Worm (Caenorhabditis elegans) whole organism, young adult: ENCODE measurements around the gene B0250.5.
A peak's percentile ranks its signal among the peaks of the same experiment; 100 is the strongest.

Source experiments
- B0035.1 ChIP-seq: sonication (generic microtip); optimal IDR thresholded peaks from 2 replicates; lab custom pipeline; 2016; ENCODE audit warnings: missing genetic modification characterization, mild to moderate bottlenecking, missing compliant biosample characterization, missing genotype, missing genetic modification reagents
- B0261.1 ChIP-seq: sonication (generic microtip); optimal IDR thresholded peaks from 2 replicates; lab custom pipeline; 2016; ENCODE audit warnings: mild to moderate bottlenecking, missing genetic modification characterization, moderate library complexity, missing compliant biosample characterization
- C06A6.2 ChIP-seq: fragments of 200-800 bp; sonication (Bioruptor generic); conservative IDR thresholded peaks from 2 replicates; pipeline ENCODE4 v1.3.6; 2022; ENCODE audit warnings: missing genetic modification characterization, missing compliant biosample characterization
- C17E4.6 ChIP-seq: fragments of 200-800 bp; sonication (Bioruptor generic); IDR thresholded peaks from 2 replicates; pipeline ENCODE4 v1.3.6; 2022; ENCODE audit warnings: missing genetic modification reagents, missing genetic modification characterization, missing compliant biosample characterization
- F22D6.2 ChIP-seq: sonication (generic microtip); optimal IDR thresholded peaks from 2 replicates; lab custom pipeline; 2016; ENCODE audit warnings: mild to moderate bottlenecking, missing genetic modification characterization, missing compliant biosample characterization
- F49E8.2 ChIP-seq: sonication (generic microtip); optimal IDR thresholded peaks from 3 replicates; lab custom pipeline; 2017; ENCODE audit warnings: missing genetic modification characterization, mild to moderate bottlenecking, missing compliant biosample characterization, antibody characterized with exemption, moderate library complexity; ENCODE audit not compliant: insufficient read depth
- F57C9.4 ChIP-seq: sonication (generic microtip); optimal IDR thresholded peaks from 2 replicates; lab custom pipeline; 2017; ENCODE audit warnings: mild to moderate bottlenecking, missing genetic modification characterization, missing compliant biosample characterization
- K11D2.4 ChIP-seq: fragments of 200-800 bp; sonication (Bioruptor generic); IDR thresholded peaks from 2 replicates; pipeline ENCODE4 v1.3.6; 2022; ENCODE audit warnings: missing genetic modification reagents, missing genetic modification characterization, missing compliant biosample characterization
- T07F8.4 ChIP-seq: sonication (generic microtip); optimal IDR thresholded peaks from 2 replicates; lab custom pipeline; 2016; ENCODE audit warnings: mild to moderate bottlenecking, missing genetic modification characterization, moderate library complexity, missing compliant biosample characterization
- Y53G8AR.9 ChIP-seq: fragments of 200-800 bp; sonication (Bioruptor generic); conservative IDR thresholded peaks from 2 replicates; pipeline ENCODE4 v1.3.6; 2022; ENCODE audit warnings: missing genetic modification reagents, missing genetic modification characterization, missing compliant biosample characterization
- Y79H2A.3 ChIP-seq: fragments of 200-800 bp; sonication (Bioruptor generic); conservative IDR thresholded peaks from 2 replicates; pipeline ENCODE4 v1.3.6; 2022; ENCODE audit warnings: missing genetic modification reagents, missing genetic modification characterization, missing compliant biosample characterization
- aptf-3 ChIP-seq: fragments of 200-800 bp; sonication (Bioruptor generic); IDR thresholded peaks from 2 replicates; pipeline ENCODE4 v1.3.6; 2022; ENCODE audit warnings: missing genetic modification characterization, missing compliant biosample characterization
- attf-6 ChIP-seq: fragments of 200-800 bp; sonication (Bioruptor generic); IDR thresholded peaks from 2 replicates; pipeline ENCODE4 v1.3.6; 2022; ENCODE audit warnings: missing genetic modification reagents, missing genetic modification characterization, missing compliant biosample characterization
- bed-1 ChIP-seq: fragments of 200-800 bp; sonication (Bioruptor generic); IDR thresholded peaks from 2 replicates; pipeline ENCODE4 v1.3.6; 2022; ENCODE audit warnings: missing genetic modification reagents, missing genetic modification characterization, missing compliant biosample characterization
- ccch-3 ChIP-seq: fragments of 200-800 bp; sonication (Bioruptor generic); optimal IDR thresholded peaks from 2 replicates; lab custom pipeline; 2018; ENCODE audit warnings: mild to moderate bottlenecking, missing genetic modification characterization, missing compliant biosample characterization
- ceh-40 ChIP-seq: fragments of 200-800 bp; sonication (Bioruptor generic); IDR thresholded peaks from 2 replicates; pipeline ENCODE4 v1.3.6; 2022; ENCODE audit warnings: missing genetic modification characterization, missing compliant biosample characterization
- ceh-58 ChIP-seq: fragments of 200-800 bp; sonication (Bioruptor generic); IDR thresholded peaks from 2 replicates; pipeline ENCODE4 v1.3.6; 2022; ENCODE audit warnings: missing genetic modification characterization, missing compliant biosample characterization
- ceh-91 ChIP-seq: fragments of 200-800 bp; sonication (Bioruptor generic); IDR thresholded peaks from 2 replicates; pipeline ENCODE4 v1.3.6; 2022; ENCODE audit warnings: missing genetic modification reagents, missing genetic modification characterization, missing compliant biosample characterization
- chd-7 ChIP-seq: sonication (generic microtip); optimal IDR thresholded peaks from 2 replicates; lab custom pipeline; 2016; ENCODE audit warnings: mild to moderate bottlenecking, missing genetic modification characterization, moderate library complexity, missing compliant biosample characterization
- die-1 ChIP-seq: sonication (generic microtip); optimal IDR thresholded peaks from 2 replicates; lab custom pipeline; 2016; ENCODE audit warnings: missing genotype, mild to moderate bottlenecking, missing genetic modification characterization, missing compliant biosample characterization
- dox-1 ChIP-seq: fragments of 200-800 bp; sonication (Bioruptor generic); IDR thresholded peaks from 2 replicates; pipeline ENCODE4 v1.3.6; 2022; ENCODE audit warnings: missing genetic modification reagents, missing genetic modification characterization, missing compliant biosample characterization
- egrh-3 ChIP-seq: fragments of 200-800 bp; sonication (Bioruptor generic); IDR thresholded peaks from 2 replicates; pipeline ENCODE4 v1.3.6; 2022; ENCODE audit warnings: missing genetic modification reagents, missing genetic modification characterization, missing compliant biosample characterization
- ets-4 ChIP-seq: fragments of 200-800 bp; sonication (Bioruptor generic); optimal IDR thresholded peaks from 2 replicates; lab custom pipeline; 2018; ENCODE audit warnings: mild to moderate bottlenecking, missing genetic modification characterization, missing compliant biosample characterization
- gei-17 ChIP-seq: fragments of 200-800 bp; sonication (Bioruptor generic); optimal IDR thresholded peaks from 2 replicates; lab custom pipeline; 2018; ENCODE audit warnings: mild to moderate bottlenecking, missing genetic modification characterization, missing compliant biosample characterization
- hlh-12 ChIP-seq: sonication (generic microtip); optimal IDR thresholded peaks from 2 replicates; lab custom pipeline; 2016; ENCODE audit warnings: missing genetic modification characterization, missing compliant biosample characterization
- hmg-1.2 ChIP-seq: fragments of 200-800 bp; sonication (Bioruptor generic); IDR thresholded peaks from 2 replicates; pipeline ENCODE4 v1.3.6; 2022; ENCODE audit warnings: missing genetic modification reagents, missing genetic modification characterization, missing compliant biosample characterization
- hsf-1 ChIP-seq: fragments of 200-800 bp; sonication (Bioruptor generic); IDR thresholded peaks from 2 replicates; pipeline ENCODE4 v1.3.6; 2022; ENCODE audit warnings: missing genetic modification reagents, missing genetic modification characterization, missing compliant biosample characterization
- lag-1 ChIP-seq: fragments of 200-800 bp; sonication (Bioruptor generic); IDR thresholded peaks from 2 replicates; pipeline ENCODE4 v1.3.6; 2022; ENCODE audit warnings: missing genetic modification reagents, missing genetic modification characterization, missing compliant biosample characterization
- lin-26 ChIP-seq: fragments of 200-800 bp; sonication (Bioruptor generic); IDR thresholded peaks from 2 replicates; pipeline ENCODE4 v1.3.6; 2022; ENCODE audit warnings: missing genetic modification reagents, missing genetic modification characterization, missing compliant biosample characterization
- lir-1 ChIP-seq: fragments of 200-800 bp; sonication (Bioruptor generic); conservative IDR thresholded peaks from 2 replicates; pipeline ENCODE4 v1.3.6; 2022; ENCODE audit warnings: missing genetic modification reagents, missing genetic modification characterization, missing compliant biosample characterization
- madf-3 ChIP-seq: fragments of 200-800 bp; sonication (Bioruptor generic); IDR thresholded peaks from 2 replicates; pipeline ENCODE4 v1.3.6; 2022; ENCODE audit warnings: missing genetic modification reagents, missing genetic modification characterization, missing compliant biosample characterization
- mel-28 ChIP-seq: sonication (generic microtip); optimal IDR thresholded peaks from 2 replicates; lab custom pipeline; 2016; ENCODE audit warnings: borderline replicate concordance, mild to moderate bottlenecking, missing genetic modification characterization, missing compliant biosample characterization
- nfyb-1 ChIP-seq: fragments of 200-800 bp; sonication (Bioruptor generic); IDR thresholded peaks from 2 replicates; pipeline ENCODE4 v1.3.6; 2022; ENCODE audit warnings: missing genetic modification reagents, missing genetic modification characterization, missing compliant biosample characterization
- nhr-120 ChIP-seq: fragments of 200-800 bp; sonication (Bioruptor generic); IDR thresholded peaks from 2 replicates; pipeline ENCODE4 v1.3.6; 2022; ENCODE audit warnings: missing genetic modification characterization, missing compliant biosample characterization
- nhr-80 ChIP-seq: sonication (generic microtip); optimal IDR thresholded peaks from 2 replicates; lab custom pipeline; 2016; ENCODE audit warnings: missing genetic modification characterization, missing compliant biosample characterization
- rpc-1 ChIP-seq, 2 experiments: fragments of 150-350 bp in 1 of 2; sonication (generic microtip) in 1 of 2; optimal IDR thresholded peaks; 2 replicates each; lab custom pipeline; 2014 to 2018; ENCODE audit warnings: missing biosample characterization in 1 of 2, missing genetic modification characterization in 1 of 2, missing genetic modification reagents in 1 of 2, missing genotype in 1 of 2
- snpc-1.1 ChIP-seq: sonication (generic microtip); optimal IDR thresholded peaks from 2 replicates; lab custom pipeline; 2017; ENCODE audit warnings: missing genetic modification characterization, mild to moderate bottlenecking, missing compliant biosample characterization, antibody characterized with exemption, moderate library complexity, missing genotype, missing genetic modification reagents; ENCODE audit not compliant: insufficient read depth
- snpc-1.3 ChIP-seq: sonication (generic microtip); optimal IDR thresholded peaks from 2 replicates; lab custom pipeline; 2017; ENCODE audit warnings: missing genetic modification characterization, mild to moderate bottlenecking, missing compliant biosample characterization, antibody characterized with exemption, moderate library complexity, missing genotype, missing genetic modification reagents; ENCODE audit not compliant: insufficient read depth
- snpc-4 ChIP-seq, 5 experiments: fragments of 150-350 bp in 1 of 5; sonication (generic microtip) in 4 of 5; optimal IDR thresholded peaks; 2 replicates each; lab custom pipeline; 2014 to 2018; ENCODE audit warnings: missing genetic modification characterization in 5 of 5, missing biosample characterization in 3 of 5, antibody characterized with exemption in 2 of 5, mild to moderate bottlenecking in 2 of 5, missing compliant biosample characterization in 2 of 5, missing genotype in 2 of 5, moderate library complexity in 2 of 5, missing genetic modification reagents in 1 of 5
- tbx-9 ChIP-seq: sonication (generic microtip); optimal IDR thresholded peaks from 2 replicates; lab custom pipeline; 2016; ENCODE audit warnings: borderline replicate concordance, missing genetic modification characterization, inconsistent platforms, missing compliant biosample characterization
- tlf-1 ChIP-seq: fragments of 200-800 bp; sonication (Bioruptor generic); optimal IDR thresholded peaks from 2 replicates; lab custom pipeline; 2018; ENCODE audit warnings: mild to moderate bottlenecking, missing genetic modification characterization, missing compliant biosample characterization
- unc-62 ChIP-seq: fragments of 150-350 bp; optimal IDR thresholded peaks from 2 replicates; lab custom pipeline; 2014; ENCODE audit warnings: missing biosample characterization, missing genetic modification reagents, missing genetic modification characterization
- xnd-1 ChIP-seq: sonication (generic microtip); optimal IDR thresholded peaks from 2 replicates; lab custom pipeline; 2016; ENCODE audit warnings: missing genotype, missing genetic modification reagents, missing genetic modification characterization, missing compliant biosample characterization
- zim-3 ChIP-seq: sonication (generic microtip); optimal IDR thresholded peaks from 2 replicates; lab custom pipeline; 2017; ENCODE audit warnings: mild to moderate bottlenecking, missing genetic modification characterization, moderate library complexity, missing compliant biosample characterization
- ztf-22 ChIP-seq: fragments of 200-800 bp; sonication (Bioruptor generic); optimal IDR thresholded peaks from 2 replicates; lab custom pipeline; 2018; ENCODE audit warnings: mild to moderate bottlenecking, missing genetic modification characterization, moderate library complexity, missing compliant biosample characterization
- ztf-25 ChIP-seq: fragments of 200-800 bp; sonication (Bioruptor generic); IDR thresholded peaks from 2 replicates; pipeline ENCODE4 v1.3.6; 2022; ENCODE audit warnings: missing genetic modification reagents, missing genetic modification characterization, missing compliant biosample characterization

B0250.5 gene

DNA sequence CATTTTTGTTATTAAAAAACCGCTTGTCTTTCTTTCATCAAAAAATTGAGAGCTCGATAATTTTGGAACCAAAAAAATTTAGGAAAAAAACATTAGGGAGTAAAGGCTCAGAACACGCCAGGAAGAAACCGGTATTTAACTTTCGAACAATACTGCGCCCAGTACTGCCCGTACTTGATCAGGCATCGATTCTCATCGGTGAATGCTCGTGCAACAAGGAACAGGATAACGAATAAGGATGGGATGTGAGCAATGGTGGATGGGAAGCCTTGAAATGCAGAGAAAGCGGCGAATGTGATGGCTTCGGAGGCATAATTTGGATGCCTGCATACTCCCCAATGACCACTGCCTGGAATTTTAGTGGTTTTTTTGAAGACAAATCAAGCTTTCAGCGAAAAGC is 12.9 kb upstream of the B0250.5 start (continued):
- TF ChIP-seq ceh-58 (GFP tag; lab: Robert Waterston, UW), result no peak
- TF ChIP-seq C17E4.6 (GFP tag; lab: Robert Waterston, UW), result peak; percentile 23; the same call in 1 of the 2 replicates
- TF ChIP-seq hsf-1 (GFP tag; lab: Robert Waterston, UW), result 0 out of 2 replicates have a peak, but pooled peaks have one; percentile 41
- no peak for TF ChIP-seq tlf-1 (GFP tag; lab: Kevin White, UChicago)
- no peak for TF ChIP-seq nhr-120 (GFP tag; lab: Robert Waterston, UW)
- no peak for TF ChIP-seq ztf-25 (GFP tag; lab: Robert Waterston, UW)
- peak; percentile 33; the same call in 1 of the 2 replicates for TF ChIP-seq hmg-1.2
- no peak for TF ChIP-seq egrh-3 (GFP tag; lab: Robert Waterston, UW)
- no peak for TF ChIP-seq T07F8.4 (tag; lab: Kevin White, UChicago)
- TF ChIP-seq die-1 (tag; lab: Kevin White, UChicago), result no peak
- TF ChIP-seq mel-28 (tag; lab: Kevin White, UChicago), result no peak
- TF ChIP-seq madf-3 (GFP tag; lab: Robert Waterston, UW), result peak; percentile 87
- peak; percentile 52; the same call in 1 of the 2 replicates for TF ChIP-seq ceh-40 (GFP tag; lab: Robert Waterston, UW)
- TF ChIP-seq C06A6.2 (GFP tag; lab: Robert Waterston, UW), result no peak
- TF ChIP-seq tbx-9 (tag; lab: Kevin White, UChicago), result no peak
- no peak for TF ChIP-seq ets-4 (GFP tag; lab: Kevin White, UChicago)
- TF ChIP-seq rpc-1 (optimal IDR thresholded peaks at IDR 0.05; lab: Kevin White, UChicago), result no peak
- TF ChIP-seq rpc-1 (tag; optimal IDR thresholded peaks at IDR 0.05; lab: Kevin White, UChicago), result no peak
- no peak for TF ChIP-seq snpc-1.1
- peak; percentile 84 for TF ChIP-seq Y53G8AR.9 (GFP tag; lab: Robert Waterston, UW)
- TF ChIP-seq xnd-1 (tag; lab: Kevin White, UChicago), result no peak
- no peak for TF ChIP-seq B0261.1 (tag; lab: Kevin White, UChicago)
- TF ChIP-seq F49E8.2 (tag; lab: Kevin White, UChicago), result no peak
- TF ChIP-seq zim-3, result no peak
- TF ChIP-seq lin-26, result peak; percentile 51
- no peak for TF ChIP-seq gei-17 (GFP tag; lab: Kevin White, UChicago)
- no peak for TF ChIP-seq F57C9.4 (tag; lab: Kevin White, UChicago)
- TF ChIP-seq ccch-3 (GFP tag; lab: Kevin White, UChicago), result no peak
- no peak for TF ChIP-seq ztf-22 (GFP tag; lab: Kevin White, UChicago)
- TF ChIP-seq attf-6 (GFP tag; lab: Robert Waterston, UW), result peak; percentile 80
- TF ChIP-seq nfyb-1, result no peak

DNA sequence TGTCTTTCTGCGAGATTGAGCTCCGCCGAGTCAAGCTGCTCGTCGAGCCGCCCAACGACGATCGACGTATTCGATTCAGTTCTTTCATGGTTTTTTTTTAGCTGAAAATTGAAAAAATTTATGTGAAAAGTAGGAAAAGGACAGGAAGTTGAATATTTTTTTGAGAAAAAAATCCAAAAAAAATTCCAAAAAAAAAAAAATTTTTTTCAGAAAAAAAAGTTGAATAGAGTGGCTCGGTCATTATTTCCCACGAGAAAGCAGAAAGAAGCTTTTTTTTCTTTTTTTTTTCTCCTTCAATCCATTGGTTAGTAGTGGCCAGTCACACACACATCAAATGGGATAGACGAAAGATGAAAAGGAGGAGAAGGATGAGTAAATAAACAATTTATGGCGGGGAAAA is 8.4 kb upstream of the B0250.5 start, which contains the start of gene dhcr-7:
TSS of gene dhcr-7 (minus strand) at position 101 of the 400 bp plus-strand sequence.
- TF ChIP-seq bed-1 (GFP tag; lab: Robert Waterston, UW) (no peak), F22D6.2 (tag; lab: Kevin White, UChicago) (no peak), dox-1 (no peak), unc-62 (GFP tag; lab: Kevin White, UChicago) (no peak), aptf-3 (GFP tag; lab: Robert Waterston, UW) (no peak), nhr-80 (tag; lab: Kevin White, UChicago) (no peak), snpc-4 (GFP tag; optimal IDR thresholded peaks at IDR 0.05; lab: Kevin White, UChicago) (no peak), snpc-4 (tag; optimal IDR thresholded peaks at IDR 0.05; lab: Kevin White, UChicago) (no peak), B0035.1 (tag; lab: Kevin White, UChicago) (no peak), hlh-12 (tag; lab: Kevin White, UChicago) (no peak), Y79H2A.3 (no peak), nhr-120 (GFP tag; lab: Robert Waterston, UW) (no peak), chd-7 (tag; lab: Kevin White, UChicago) (no peak), snpc-1.3 (tag; lab: Kevin White, UChicago) (no peak), C17E4.6 (GFP tag; lab: Robert Waterston, UW) (no peak), lag-1 (GFP tag; lab: Robert Waterston, UW) (no peak), ccch-3 (GFP tag; lab: Kevin White, UChicago) (no peak), lir-1 (GFP tag; lab: Robert Waterston, UW) (no peak), ceh-91 (GFP tag; lab: Robert Waterston, UW) (no peak), K11D2.4 (GFP tag; lab: Robert Waterston, UW) (no peak), F57C9.4 (tag; lab: Kevin White, UChicago) (no peak)
- TF ChIP-seq, all 124 proteins: peak for 0
